Fruit fly (Drosophila melanogaster) Kc167 (cell line): ENCODE data around the gene sra.

Source experiments
- h ChIP-seq: fragments of >200 bp; optimal IDR thresholded peaks from 3 replicates; lab custom pipeline; 2018; ENCODE audit warnings: missing external identifiers
- insv ChIP-seq: fragments of >200 bp; optimal IDR thresholded peaks from 3 replicates; lab custom pipeline; 2018; ENCODE audit warnings: missing external identifiers
- ttk ChIP-seq: sonication (Bioruptor generic); optimal IDR thresholded peaks from 2 replicates; lab custom pipeline; 2017; ENCODE audit warnings: missing external identifiers

DNA sequence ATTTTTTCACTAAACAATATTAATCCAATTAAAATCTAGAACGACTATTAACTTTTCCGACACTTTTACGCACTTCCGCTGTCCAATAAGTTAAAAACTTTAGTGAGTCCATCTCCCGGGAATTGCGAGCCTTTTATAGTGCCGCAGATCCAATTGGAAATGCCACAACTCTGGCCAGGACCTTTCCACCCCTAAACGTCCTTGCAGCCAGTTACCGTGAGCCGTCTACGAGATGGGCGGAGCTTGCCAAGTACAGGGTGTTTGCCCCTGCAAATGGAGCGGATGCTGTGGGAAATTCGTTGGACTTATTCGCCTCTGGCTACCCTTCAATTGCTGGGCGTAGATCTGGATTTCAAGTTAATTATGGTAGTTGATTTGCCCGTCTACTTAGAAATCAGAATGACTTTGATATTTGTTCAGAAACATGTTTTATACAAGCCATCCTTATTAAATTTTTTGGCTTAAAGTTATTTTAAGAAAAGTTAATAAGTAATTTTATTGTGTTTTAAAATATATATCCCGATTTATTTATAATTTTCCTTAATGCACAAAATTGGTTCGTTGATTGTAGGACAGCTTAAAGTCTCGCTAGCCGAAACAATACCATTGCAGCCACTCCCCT is 35.4 kb upstream of the sra start, which contains the start of gene Fer2:
- TF ChIP-seq insv (lab: Kevin White, UChicago) (no peak), h (no peak), ttk (lab: Kevin White, UChicago) (no peak)
